Fruit fly (Drosophila melanogaster) whole organism, embryonic: ENCODE measurements around the gene CG1965.
A peak's percentile ranks its signal among the peaks of the same experiment; 100 is the strongest.

ENCODE experiments used
- CG12769 ChIP-seq: fragments of 200-800 bp; sonication (Bioruptor generic); optimal IDR thresholded peaks from 2 replicates; lab custom pipeline; 2019; ENCODE audit warnings: missing biosample characterization, mild to moderate bottlenecking, missing genetic modification characterization, moderate library complexity
- MTF-1 ChIP-seq: fragments of 200-800 bp; sonication (Bioruptor generic); optimal IDR thresholded peaks from 2 replicates; lab custom pipeline; 2018; ENCODE audit warnings: missing biosample characterization, mild to moderate bottlenecking, missing genetic modification characterization, borderline replicate concordance
- mam ChIP-seq: fragments of 200-800 bp; sonication (Bioruptor generic); optimal IDR thresholded peaks from 3 replicates; lab custom pipeline; 2016; ENCODE audit warnings: missing biosample characterization, missing genetic modification characterization
- sd ChIP-seq: fragments of 200-800 bp; sonication (Bioruptor generic); optimal IDR thresholded peaks from 3 replicates; lab custom pipeline; 2018; ENCODE audit warnings: missing biosample characterization, mild to moderate bottlenecking, missing genetic modification characterization, moderate library complexity

CG1965 gene

DNA sequence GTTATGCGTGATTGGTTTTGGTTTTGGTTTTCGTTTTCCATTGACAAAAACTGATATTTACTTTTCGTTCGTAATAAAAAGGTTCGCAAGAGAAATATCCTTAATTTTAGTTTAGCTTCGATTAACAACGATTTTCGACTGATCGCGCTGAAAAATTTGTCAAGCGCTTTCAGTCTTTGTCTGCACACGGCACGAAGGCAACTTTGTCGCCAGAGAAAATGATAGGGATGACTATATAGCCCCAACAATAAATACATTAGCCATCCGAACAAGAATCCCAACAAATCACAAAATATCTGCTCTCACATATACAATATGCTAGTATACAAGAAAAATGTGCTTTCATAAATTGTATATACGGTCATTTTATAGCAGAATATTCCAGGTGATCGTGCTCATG lies 50.4 kb downstream of the CG1965 start, which contains the start of gene Mlp84B:
Mlp84B (minus strand) TSS at position 143 of the 400 bp plus-strand sequence.
- TF ChIP-seq CG12769 (tag; lab: Kevin White, UChicago) (peak; percentile 55), sd (tag; lab: Kevin White, UChicago) (peak; percentile 11), MTF-1 (GFP tag; lab: Kevin White, UChicago) (peak; percentile 98), mam (GFP tag; lab: Kevin White, UChicago) (no peak)
